Fruit fly (Drosophila melanogaster) whole organism, embryonic: ENCODE data around the gene CG3841.

Source experiments
- Blimp-1 ChIP-seq: fragments of 200-800 bp; sonication (Bioruptor generic); optimal IDR thresholded peaks from 3 replicates; lab custom pipeline; 2018; ENCODE audit warnings: missing biosample characterization, missing genetic modification characterization, mild to moderate bottlenecking, moderate library complexity, missing genetic modification reagents
- CG12744 ChIP-seq: fragments of 200-800 bp; sonication (Bioruptor generic); optimal IDR thresholded peaks from 2 replicates; lab custom pipeline; 2016; ENCODE audit warnings: missing biosample characterization, missing genetic modification characterization
- CG12769 ChIP-seq: fragments of 200-800 bp; sonication (Bioruptor generic); optimal IDR thresholded peaks from 2 replicates; lab custom pipeline; 2019; ENCODE audit warnings: missing biosample characterization, mild to moderate bottlenecking, missing genetic modification characterization, moderate library complexity
- CG13296 ChIP-seq: fragments of 200-800 bp; sonication (Bioruptor generic); optimal IDR thresholded peaks from 3 replicates; lab custom pipeline; 2018; ENCODE audit warnings: missing biosample characterization, mild to moderate bottlenecking, missing genetic modification characterization
- CG13894 ChIP-seq: fragments of 200-800 bp; sonication (Bioruptor generic); optimal IDR thresholded peaks from 3 replicates; lab custom pipeline; 2018; ENCODE audit warnings: missing biosample characterization, mild to moderate bottlenecking, missing genetic modification characterization, moderate library complexity
- CG14860 ChIP-seq: fragments of 200-800 bp; sonication (Bioruptor generic); IDR thresholded peaks from 3 replicates; pipeline ENCODE4 v1.3.6; 2022; ENCODE audit warnings: missing biosample characterization, missing genetic modification characterization; ENCODE audit not compliant: partially characterized antibody
- CG17186 ChIP-seq: fragments of 200-800 bp; sonication (Bioruptor generic); optimal IDR thresholded peaks from 3 replicates; lab custom pipeline; 2017; ENCODE audit warnings: missing biosample characterization, missing genetic modification reagents, missing genetic modification characterization
- CG17328 ChIP-seq: fragments of 200-800 bp; sonication (Bioruptor generic); IDR thresholded peaks from 2 replicates; pipeline ENCODE4 v1.3.6; 2022; ENCODE audit warnings: missing biosample characterization, missing genetic modification characterization
- CG17912 ChIP-seq: fragments of 200-800 bp; sonication (Bioruptor generic); optimal IDR thresholded peaks from 2 replicates; lab custom pipeline; 2018; ENCODE audit warnings: missing biosample characterization, mild to moderate bottlenecking, missing genetic modification characterization
- CG18619 ChIP-seq: fragments of 200-800 bp; sonication (Bioruptor generic); optimal IDR thresholded peaks from 3 replicates; lab custom pipeline; 2017; ENCODE audit warnings: missing biosample characterization, mild to moderate bottlenecking, missing genetic modification characterization
- CG3163 ChIP-seq: fragments of 200-800 bp; sonication (Bioruptor generic); optimal IDR thresholded peaks from 3 replicates; lab custom pipeline; 2016; ENCODE audit warnings: missing biosample characterization, missing genetic modification characterization
- CG33557 ChIP-seq: fragments of 200-800 bp; sonication (Bioruptor generic); optimal IDR thresholded peaks from 2 replicates; lab custom pipeline; 2019; ENCODE audit warnings: missing biosample characterization, mild to moderate bottlenecking, missing genetic modification characterization, moderate library complexity
- CG6254 ChIP-seq: fragments of 200-800 bp; sonication (Bioruptor generic); optimal IDR thresholded peaks from 3 replicates; lab custom pipeline; 2017; ENCODE audit warnings: mild to moderate bottlenecking, missing biosample characterization, missing genetic modification reagents, missing genetic modification characterization
- CG6791 ChIP-seq: fragments of 200-800 bp; sonication (Bioruptor generic); IDR thresholded peaks from 3 replicates; pipeline ENCODE4 v1.3.6; 2022; ENCODE audit warnings: missing biosample characterization, missing genetic modification characterization; ENCODE audit not compliant: partially characterized antibody
- CG8388 ChIP-seq: fragments of 200-800 bp; sonication (Bioruptor generic); optimal IDR thresholded peaks from 2 replicates; lab custom pipeline; 2019; ENCODE audit warnings: missing biosample characterization, mild to moderate bottlenecking, missing genetic modification characterization, moderate library complexity
- CG9215 ChIP-seq: fragments of 200-800 bp; sonication (Bioruptor generic); IDR thresholded peaks from 2 replicates; pipeline ENCODE4 v1.3.6; 2022; ENCODE audit warnings: missing biosample characterization, missing genetic modification characterization
- Dad ChIP-seq: fragments of 200-800 bp; sonication (Bioruptor generic); optimal IDR thresholded peaks from 3 replicates; lab custom pipeline; 2016; ENCODE audit warnings: missing biosample characterization, missing genetic modification characterization
- Dll ChIP-seq: fragments of 200-800 bp; sonication (Bioruptor generic); IDR thresholded peaks from 4 replicates; pipeline ENCODE4 v1.3.6; 2022; ENCODE audit warnings: missing biosample characterization, missing genetic modification characterization; ENCODE audit not compliant: partially characterized antibody
- ERR ChIP-seq: fragments of 200-800 bp; sonication (Bioruptor generic); optimal IDR thresholded peaks from 2 replicates; lab custom pipeline; 2016; ENCODE audit warnings: missing biosample characterization, missing genetic modification characterization
- Elba2 ChIP-seq: fragments of 200-800 bp; sonication (Bioruptor generic); optimal IDR thresholded peaks from 3 replicates; lab custom pipeline; 2016; ENCODE audit warnings: missing biosample characterization, missing genetic modification characterization
- Fer2 ChIP-seq: fragments of 200-800 bp; sonication (Bioruptor generic); optimal IDR thresholded peaks from 2 replicates; lab custom pipeline; 2018; ENCODE audit warnings: missing biosample characterization, mild to moderate bottlenecking, missing genetic modification characterization, moderate library complexity
- HLH54F ChIP-seq: fragments of 200-800 bp; sonication (Bioruptor generic); optimal IDR thresholded peaks from 3 replicates; lab custom pipeline; 2016; ENCODE audit warnings: missing biosample characterization, missing genetic modification characterization
- Jarid2 ChIP-seq: fragments of 200-800 bp; sonication (Bioruptor generic); optimal IDR thresholded peaks from 3 replicates; lab custom pipeline; 2017; ENCODE audit warnings: mild to moderate bottlenecking, missing biosample characterization, missing genetic modification reagents, missing genetic modification characterization
- Vsx1 ChIP-seq: fragments of 200-800 bp; sonication (Bioruptor generic); optimal IDR thresholded peaks from 2 replicates; lab custom pipeline; 2017; ENCODE audit warnings: missing biosample characterization, mild to moderate bottlenecking, missing genetic modification characterization, missing genetic modification reagents
- cad ChIP-seq: fragments of >200 bp; optimal IDR thresholded peaks from 2 replicates; lab custom pipeline; 2017; ENCODE audit warnings: missing biosample characterization, missing genetic modification characterization
- cas ChIP-seq: fragments of 200-800 bp; sonication (Bioruptor generic); IDR thresholded peaks from 2 replicates; pipeline ENCODE4 v1.3.6; 2022; ENCODE audit warnings: missing biosample characterization, missing genetic modification characterization
- chn ChIP-seq: fragments of 200-800 bp; sonication (Bioruptor generic); optimal IDR thresholded peaks from 2 replicates; lab custom pipeline; 2016; ENCODE audit warnings: missing biosample characterization, missing genetic modification characterization
- ci ChIP-seq: fragments of 200-800 bp; sonication (Bioruptor generic); IDR thresholded peaks from 3 replicates; pipeline ENCODE4 v1.3.6; 2022; ENCODE audit warnings: missing biosample characterization, missing genetic modification characterization
- crp ChIP-seq, 2 experiments: fragments of 200-800 bp; sonication (Bioruptor generic); optimal IDR thresholded peaks; 2 replicates in 1 of 2; 3 replicates in 1 of 2; lab custom pipeline; 2017; ENCODE audit warnings: missing biosample characterization in 2 of 2, missing genetic modification characterization in 2 of 2, mild to moderate bottlenecking in 1 of 2, moderate library complexity in 1 of 2
- disco-r ChIP-seq: fragments of 200-800 bp; sonication (Bioruptor generic); optimal IDR thresholded peaks from 2 replicates; lab custom pipeline; 2016; ENCODE audit warnings: missing biosample characterization, missing genetic modification characterization
- fd96Cb ChIP-seq: fragments of 200-800 bp; sonication (Bioruptor generic); optimal IDR thresholded peaks from 2 replicates; lab custom pipeline; 2018; ENCODE audit warnings: missing biosample characterization, mild to moderate bottlenecking, missing genetic modification characterization, moderate library complexity
- fru ChIP-seq: fragments of >200 bp; optimal IDR thresholded peaks from 2 replicates; lab custom pipeline; 2017
- gcm2 ChIP-seq: fragments of 200-800 bp; sonication (Bioruptor generic); optimal IDR thresholded peaks from 2 replicates; lab custom pipeline; 2016; ENCODE audit warnings: missing biosample characterization, missing genetic modification characterization
- grn ChIP-seq: fragments of 200-800 bp; sonication (Bioruptor generic); optimal IDR thresholded peaks from 3 replicates; lab custom pipeline; 2017; ENCODE audit warnings: missing biosample characterization, missing genetic modification characterization
- gt ChIP-seq: fragments of 200-800 bp; sonication (Bioruptor generic); IDR thresholded peaks from 2 replicates; pipeline ENCODE4 v1.3.6; 2022; ENCODE audit warnings: missing biosample characterization, missing genetic modification characterization
- ind ChIP-seq: fragments of 200-800 bp; sonication (Bioruptor generic); optimal IDR thresholded peaks from 3 replicates; lab custom pipeline; 2016; ENCODE audit warnings: missing biosample characterization, missing genetic modification characterization
- klu ChIP-seq: fragments of 200-800 bp; sonication (Bioruptor generic); IDR thresholded peaks from 2 replicates; pipeline ENCODE4 v1.3.6; 2022; ENCODE audit warnings: missing biosample characterization, missing genetic modification characterization
- kni ChIP-seq: fragments of 200-800 bp; sonication (Bioruptor generic); optimal IDR thresholded peaks from 3 replicates; lab custom pipeline; 2017; ENCODE audit warnings: mild to moderate bottlenecking, missing biosample characterization, missing genetic modification reagents, missing genetic modification characterization
- nerfin-2 ChIP-seq: fragments of 200-800 bp; sonication (Bioruptor generic); IDR thresholded peaks from 2 replicates; pipeline ENCODE4 v1.3.6; 2022; ENCODE audit warnings: missing biosample characterization, missing genetic modification characterization; ENCODE audit not compliant: partially characterized antibody
- pfk ChIP-seq: fragments of 200-800 bp; sonication (Bioruptor generic); optimal IDR thresholded peaks from 2 replicates; lab custom pipeline; 2018; ENCODE audit warnings: missing biosample characterization, mild to moderate bottlenecking, missing genetic modification characterization, moderate library complexity
- pum ChIP-seq: fragments of 200-800 bp; sonication (Bioruptor generic); optimal IDR thresholded peaks from 2 replicates; lab custom pipeline; 2016; ENCODE audit warnings: missing biosample characterization, missing genetic modification characterization
- ranshi ChIP-seq: fragments of 200-800 bp; sonication (Bioruptor generic); IDR thresholded peaks from 2 replicates; pipeline ENCODE4 v1.3.6; 2022; ENCODE audit warnings: missing biosample characterization, missing genetic modification characterization
- rib ChIP-seq: fragments of 200-800 bp; sonication (Bioruptor generic); IDR thresholded peaks from 2 replicates; pipeline ENCODE4 v1.3.6; 2022; ENCODE audit warnings: missing biosample characterization, missing genetic modification characterization
- sc ChIP-seq, 3 experiments: fragments of >200 bp in 2 of 3; fragments of 200-800 bp in 1 of 3; sonication (Bioruptor generic) in 1 of 3; optimal IDR thresholded peaks; 2 replicates in 2 of 3; 3 replicates in 1 of 3; lab custom pipeline; 2017; ENCODE audit warnings: mild to moderate bottlenecking in 1 of 3, missing biosample characterization in 1 of 3, missing genetic modification characterization in 1 of 3, missing genetic modification reagents in 1 of 3
- sima ChIP-seq: fragments of 200-800 bp; sonication (Bioruptor generic); optimal IDR thresholded peaks from 2 replicates; lab custom pipeline; 2016; ENCODE audit warnings: missing biosample characterization, missing genetic modification characterization
- so ChIP-seq: fragments of 200-800 bp; sonication (Bioruptor generic); IDR thresholded peaks from 3 replicates; pipeline ENCODE4 v1.3.6; 2022; ENCODE audit warnings: missing biosample characterization, missing genetic modification characterization
- tap ChIP-seq: fragments of 200-800 bp; optimal IDR thresholded peaks from 3 replicates; lab custom pipeline; 2019; ENCODE audit warnings: missing biosample characterization, mild to moderate bottlenecking, missing genetic modification characterization, moderate library complexity
- tio ChIP-seq: fragments of 200-800 bp; sonication (Bioruptor generic); optimal IDR thresholded peaks from 2 replicates; lab custom pipeline; 2017; ENCODE audit warnings: missing biosample characterization, missing genetic modification characterization, inconsistent platforms
- vfl ChIP-seq: fragments of 200-800 bp; sonication (Bioruptor generic); optimal IDR thresholded peaks from 2 replicates; lab custom pipeline; 2016; ENCODE audit warnings: missing biosample characterization, missing genetic modification characterization
- zen ChIP-seq: fragments of 200-800 bp; sonication (Bioruptor generic); optimal IDR thresholded peaks from 3 replicates; lab custom pipeline; 2018; ENCODE audit warnings: missing biosample characterization, mild to moderate bottlenecking, missing genetic modification characterization, moderate library complexity

CG3841 gene

dm6 chr2L:9567398-9567856 lies 21.8 kb upstream of the CG3841 start:
- TF ChIP-seq gt (GFP tag; lab: Robert Waterston, UW), result peak; percentile 72
- TF ChIP-seq CG17328 (GFP tag; lab: Robert Waterston, UW), result peak; percentile 98
- TF ChIP-seq ranshi (GFP tag; lab: Robert Waterston, UW), result peak; percentile 96
- peak in 1 of 2 experiments; percentile 70 for TF ChIP-seq crp (GFP tag; optimal IDR thresholded peaks at IDR 0.05; lab: Kevin White, UChicago)
- peak; percentile 71 for TF ChIP-seq zen (tag; lab: Kevin White, UChicago)
- TF ChIP-seq CG8388 (GFP tag; lab: Kevin White, UChicago), result peak; percentile 96
- peak; percentile 93 for TF ChIP-seq grn
- no peak for TF ChIP-seq nerfin-2 (GFP tag; lab: Robert Waterston, UW)
- TF ChIP-seq tap, result peak; percentile 94
- peak; percentile 100 for TF ChIP-seq ci (GFP tag; lab: Robert Waterston, UW)
- peak; percentile 82 for TF ChIP-seq HLH54F
- peak; percentile 99 for TF ChIP-seq Vsx1 (GFP tag; lab: Kevin White, UChicago)
- TF ChIP-seq Jarid2 (GFP tag; lab: Kevin White, UChicago), result peak; percentile 96
- TF ChIP-seq CG17912 (GFP tag; lab: Kevin White, UChicago), result peak; percentile 100
- TF ChIP-seq pum (GFP tag; lab: Kevin White, UChicago), result peak; percentile 73
- peak; percentile 89 for TF ChIP-seq pfk
- TF ChIP-seq sima (GFP tag; lab: Kevin White, UChicago), result peak; percentile 91
- peak; percentile 90 for TF ChIP-seq tio (GFP tag; lab: Kevin White, UChicago)
- peak; percentile 99 for TF ChIP-seq gcm2
- peak; percentile 80 for TF ChIP-seq ERR
- peak; percentile 49 for TF ChIP-seq klu
- TF ChIP-seq cas (GFP tag; lab: Robert Waterston, UW), result peak; percentile 77
- no peak for TF ChIP-seq fru (lab: Kevin White, UChicago)
- TF ChIP-seq Dll (GFP tag; lab: Robert Waterston, UW), result no peak
- TF ChIP-seq fd96Cb (tag; lab: Kevin White, UChicago), result peak; percentile 84
- TF ChIP-seq chn (GFP tag; lab: Kevin White, UChicago), result peak; percentile 90
- TF ChIP-seq CG33557 (GFP tag; lab: Kevin White, UChicago), result peak; percentile 81
- TF ChIP-seq vfl (GFP tag; lab: Kevin White, UChicago), result peak; percentile 92
- no peak for TF ChIP-seq CG14860 (GFP tag; lab: Robert Waterston, UW)
- TF ChIP-seq CG18619 (GFP tag; lab: Kevin White, UChicago), result peak; percentile 99
- peak; percentile 96 for TF ChIP-seq Dad
- TF ChIP-seq CG17186 (GFP tag; lab: Kevin White, UChicago), result peak; percentile 91
- TF ChIP-seq CG9215 (GFP tag; lab: Robert Waterston, UW), result peak; percentile 65
- TF ChIP-seq so (GFP tag; lab: Robert Waterston, UW), result peak; percentile 99
- TF ChIP-seq Fer2 (tag; lab: Kevin White, UChicago), result peak; percentile 98
- TF ChIP-seq CG13894, result peak; percentile 97
- TF ChIP-seq disco-r (GFP tag; lab: Kevin White, UChicago), result peak; percentile 97
- TF ChIP-seq kni, result peak; percentile 98
- peak; percentile 96 for TF ChIP-seq CG6254 (GFP tag; lab: Kevin White, UChicago)
- TF ChIP-seq CG12769 (tag; lab: Kevin White, UChicago), result peak; percentile 90
- TF ChIP-seq Blimp-1 (GFP tag; lab: Kevin White, UChicago), result peak; percentile 95
- TF ChIP-seq Elba2 (GFP tag; lab: Kevin White, UChicago), result no peak
- TF ChIP-seq cad (GFP tag; lab: Kevin White, UChicago), result no peak
- TF ChIP-seq CG13296, result peak; percentile 100
- TF ChIP-seq CG3163 (GFP tag; lab: Kevin White, UChicago), result peak; percentile 84
- peak; percentile 95 for TF ChIP-seq CG12744
- peak; percentile 88 for TF ChIP-seq ind (GFP tag; lab: Kevin White, UChicago)
- no peak for TF ChIP-seq CG6791 (GFP tag; lab: Robert Waterston, UW)
- no peak for TF ChIP-seq sc (optimal IDR thresholded peaks at IDR 0.05; lab: Kevin White, UChicago)
- TF ChIP-seq sc (GFP tag; optimal IDR thresholded peaks at IDR 0.05; lab: Kevin White, UChicago), result peak; percentile 96
- TF ChIP-seq rib (GFP tag; lab: Robert Waterston, UW), result peak; percentile 87
